ENCODE assay signal across 5 fruit fly cellular contexts in the genomic region with DNA sequence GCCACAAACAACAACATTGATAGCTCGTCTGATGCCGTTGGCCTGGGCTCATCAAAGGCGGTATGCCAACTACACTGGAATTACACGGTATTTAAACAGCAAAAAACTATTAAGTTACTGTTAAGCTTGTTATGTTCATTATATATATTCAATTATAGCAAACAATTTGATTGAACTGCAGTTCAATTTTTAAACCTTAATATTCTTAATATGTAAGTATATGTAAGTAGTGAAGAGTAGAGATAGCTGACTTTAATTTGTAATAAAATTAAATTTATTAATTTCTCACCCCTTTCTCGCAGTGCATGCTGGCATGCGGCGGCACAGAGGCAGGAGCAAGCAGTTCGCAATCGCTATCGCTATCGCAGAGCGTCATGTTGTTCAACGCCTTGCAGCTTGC.
A peak's percentile ranks its signal among the peaks of the same experiment; 100 is the strongest.
TF ChIP-seq lines count a peak whose summit lies in the region.

No protein-coding gene starts in this region.

- no peak for TF ChIP-seq CTCF in whole organism, embryonic (GFP tag; optimal IDR thresholded peaks at IDR 0.05; lab: Kevin White, UChicago)

TF ChIP-seq in whole organism, adult, 20 proteins besides CTCF, POLR2A, EP300 and RAD21 (continues in another document):
- TF ChIP-seq ovo (GFP tag; optimal IDR thresholded peaks at IDR 0.05; lab: Kevin White, UChicago) (no peak), CG7045 (GFP tag; optimal IDR thresholded peaks at IDR 0.05; lab: Kevin White, UChicago) (peak; percentile 62), CG11617 (GFP tag; optimal IDR thresholded peaks at IDR 0.05; lab: Kevin White, UChicago) (peak; percentile 67), tj (GFP tag; optimal IDR thresholded peaks at IDR 0.05; lab: Kevin White, UChicago) (peak; percentile 13), cnc (optimal IDR thresholded peaks at IDR 0.05; lab: Kevin White, UChicago) (no peak), kay (GFP tag; lab: Kevin White, UChicago; ENCODE audit: borderline replicate concordance) (no peak), CG7101 (tag; optimal IDR thresholded peaks at IDR 0.05; lab: Kevin White, UChicago) (peak; percentile 30), Crg-1 (GFP tag; optimal IDR thresholded peaks at IDR 0.05; lab: Kevin White, UChicago) (no peak), CG12768 (GFP tag; optimal IDR thresholded peaks at IDR 0.05; lab: Kevin White, UChicago) (peak; percentile 20), Hr96 (GFP tag; optimal IDR thresholded peaks at IDR 0.05; lab: Kevin White, UChicago) (peak; percentile 2), cic (GFP tag; optimal IDR thresholded peaks at IDR 0.05; lab: Kevin White, UChicago) (no peak), CG14711 (tag; optimal IDR thresholded peaks at IDR 0.05; lab: Kevin White, UChicago) (peak; percentile 14), CG5204 (GFP tag; optimal IDR thresholded peaks at IDR 0.05; lab: Kevin White, UChicago) (peak; percentile 51), toe (GFP tag; optimal IDR thresholded peaks at IDR 0.05; lab: Kevin White, UChicago) (peak; percentile 62), Mnt (GFP tag; optimal IDR thresholded peaks at IDR 0.05; lab: Kevin White, UChicago) (no peak), bab1 (GFP tag; optimal IDR thresholded peaks at IDR 0.05; lab: Kevin White, UChicago) (no peak), CG33017 (tag; optimal IDR thresholded peaks at IDR 0.05; lab: Kevin White, UChicago) (no peak)

TF ChIP-seq in whole organism, embryonic, 481 proteins besides CTCF, POLR2A, EP300 and RAD21 (continues in another document):
- TF ChIP-seq PHDP (tag; optimal IDR thresholded peaks at IDR 0.05; lab: Kevin White, UChicago) (peak; percentile 24), row (GFP tag; IDR thresholded peaks at IDR 0.05; lab: Robert Waterston, UW) (peak; percentile 61; the same call in 2 of the 3 replicates), Scr (GFP tag; IDR thresholded peaks at IDR 0.05; lab: Robert Waterston, UW; ENCODE audit: partially characterized antibody) (no peak), CG12104 (GFP tag; optimal IDR thresholded peaks at IDR 0.05; lab: Kevin White, UChicago) (peak; percentile 17), Hey (tag; optimal IDR thresholded peaks at IDR 0.05; lab: Kevin White, UChicago) (no peak), Nf-YB (GFP tag; optimal IDR thresholded peaks at IDR 0.05; lab: Kevin White, UChicago) (no peak), CG10654 (GFP tag; optimal IDR thresholded peaks at IDR 0.05; lab: Kevin White, UChicago) (no peak), CHES-1-like (GFP tag; optimal IDR thresholded peaks at IDR 0.05; lab: Kevin White, UChicago) (no peak), Oli (tag; optimal IDR thresholded peaks at IDR 0.05; lab: Kevin White, UChicago) (peak; percentile 13), CG12155 (GFP tag; optimal IDR thresholded peaks at IDR 0.05; lab: Kevin White, UChicago) (no peak), CG15011 (GFP tag; optimal IDR thresholded peaks at IDR 0.05; lab: Kevin White, UChicago) (no peak), dpn (GFP tag; optimal IDR thresholded peaks at IDR 0.05; lab: Kevin White, UChicago) (no peak), H2.0 (GFP tag; IDR thresholded peaks at IDR 0.05; lab: Robert Waterston, UW) (no peak), CG3838 (GFP tag; optimal IDR thresholded peaks at IDR 0.05; lab: Kevin White, UChicago) (no peak), HLH4C (GFP tag; IDR thresholded peaks at IDR 0.05; lab: Robert Waterston, UW; ENCODE audit: partially characterized antibody) (no peak), CG3163 (GFP tag; optimal IDR thresholded peaks at IDR 0.05; lab: Kevin White, UChicago) (no peak), tll (GFP tag; optimal IDR thresholded peaks at IDR 0.05; lab: Kevin White, UChicago) (no peak), CG10543 (GFP tag; optimal IDR thresholded peaks at IDR 0.05; lab: Kevin White, UChicago) (no peak)

TF ChIP-seq in whole organism, prepupa, 60 proteins besides CTCF, POLR2A, EP300 and RAD21:
- TF ChIP-seq CG7368 (GFP tag; optimal IDR thresholded peaks at IDR 0.05; lab: Kevin White, UChicago), result no peak
- TF ChIP-seq Gug (GFP tag; IDR thresholded peaks at IDR 0.05; lab: Robert Waterston, UW), result peak; percentile 45; the same call in 1 of the 2 replicates
- peak in 1 of 2 experiments; percentile 3 for TF ChIP-seq ss (GFP tag; optimal IDR thresholded peaks at IDR 0.05; lab: Kevin White, UChicago)
- 0 out of 3 replicates have a peak, but pooled peaks have one; percentile 32 for TF ChIP-seq CG6163 (GFP tag; IDR thresholded peaks at IDR 0.05; lab: Robert Waterston, UW)
- peak; percentile 33 for TF ChIP-seq svp (GFP tag; lab: Kevin White, UChicago)
- peak; percentile 23 for TF ChIP-seq Hr4 (GFP tag; optimal IDR thresholded peaks at IDR 0.05; lab: Kevin White, UChicago)
- TF ChIP-seq Eip78C (GFP tag; lab: Kevin White, UChicago), result peak; percentile 57
- peak; percentile 59; the same call in 2 of the 3 replicates for TF ChIP-seq eg (GFP tag; IDR thresholded peaks at IDR 0.05; lab: Robert Waterston, UW)
- peak; percentile 15 for TF ChIP-seq CG6276 (GFP tag; optimal IDR thresholded peaks at IDR 0.05; lab: Kevin White, UChicago)
- peak; percentile 25 for TF ChIP-seq Ets96B (tag; optimal IDR thresholded peaks at IDR 0.05; lab: Kevin White, UChicago)
- TF ChIP-seq CG8119 (GFP tag; IDR thresholded peaks at IDR 0.05; lab: Robert Waterston, UW), result peak; percentile 39; the same call in 2 of the 3 replicates
- TF ChIP-seq CG32006 (GFP tag; optimal IDR thresholded peaks at IDR 0.05; lab: Kevin White, UChicago), result peak; percentile 53
- TF ChIP-seq CG4318 (GFP tag; optimal IDR thresholded peaks at IDR 0.05; lab: Kevin White, UChicago), result peak; percentile 34
- TF ChIP-seq Eip93F (GFP tag; optimal IDR thresholded peaks at IDR 0.05; lab: Kevin White, UChicago), result no peak
- TF ChIP-seq net (GFP tag; optimal IDR thresholded peaks at IDR 0.05; lab: Kevin White, UChicago), result no peak
- TF ChIP-seq esn (GFP tag; optimal IDR thresholded peaks at IDR 0.05; lab: Kevin White, UChicago), result no peak

TF ChIP-seq in whole organism, pupa, 21 proteins besides CTCF, POLR2A, EP300 and RAD21:
- no peak for TF ChIP-seq CG4496 (GFP tag; IDR thresholded peaks at IDR 0.05; lab: Robert Waterston, UW)
- no peak for TF ChIP-seq CG9948 (tag; optimal IDR thresholded peaks at IDR 0.05; lab: Kevin White, UChicago)
- no peak for TF ChIP-seq CG34367 (tag; optimal IDR thresholded peaks at IDR 0.05; lab: Kevin White, UChicago)
- peak; percentile 33 for TF ChIP-seq CG8301 (tag; optimal IDR thresholded peaks at IDR 0.05; lab: Kevin White, UChicago)
- no peak for TF ChIP-seq D1 (tag; optimal IDR thresholded peaks at IDR 0.05; lab: Kevin White, UChicago)
- peak; percentile 34 for TF ChIP-seq CG8159 (tag; optimal IDR thresholded peaks at IDR 0.05; lab: Kevin White, UChicago)
- TF ChIP-seq CG12605 (GFP tag; IDR thresholded peaks at IDR 0.05; lab: Robert Waterston, UW), result no peak
- peak; percentile 57 for TF ChIP-seq CG14655 (GFP tag; optimal IDR thresholded peaks at IDR 0.05; lab: Kevin White, UChicago)

TF ChIP-seq in whole organism, wandering third instar larva, 38 proteins besides CTCF, POLR2A, EP300 and RAD21:
- TF ChIP-seq sv (GFP tag; optimal IDR thresholded peaks at IDR 0.05; lab: Kevin White, UChicago) (no peak), Rel (GFP tag; optimal IDR thresholded peaks at IDR 0.05; lab: Kevin White, UChicago) (no peak), Rel (tag; optimal IDR thresholded peaks at IDR 0.05; lab: Kevin White, UChicago) (no peak), HLH106 (tag; optimal IDR thresholded peaks at IDR 0.05; lab: Kevin White, UChicago) (peak; percentile 19)
